Fruit fly (Drosophila melanogaster) whole organism, larva: ENCODE data around the gene CG4408.
A peak's percentile ranks its signal among the peaks of the same experiment; 100 is the strongest.

Experiments used
- noc ChIP-seq: fragments of 200-800 bp; sonication (Bioruptor generic); optimal IDR thresholded peaks from 3 replicates; lab custom pipeline; 2019; ENCODE audit warnings: missing biosample characterization, mild to moderate bottlenecking, missing genetic modification characterization, moderate library complexity

CG4408 gene

dm6 chr3R:23384591-23385260 lies 21.4 kb upstream of the CG4408 start, which contains the start of gene CG4393:
Gene CG4393 (minus strand): TSS chr3R:23384777.
- no peak for TF ChIP-seq noc (tag; lab: Kevin White, UChicago)

- no peak for TF ChIP-seq noc (tag; lab: Kevin White, UChicago)
Observed at dm6 chr3R:23383723-23384122, 20.3 kb upstream of the CG4408 start.

- no peak for TF ChIP-seq noc (tag; lab: Kevin White, UChicago)
Observed at dm6 chr3R:23377288-23377687, 13.9 kb upstream of the CG4408 start.

dm6 chr3R:23374290-23374689 lies 10.9 kb upstream of the CG4408 start:
- TF ChIP-seq noc (tag; lab: Kevin White, UChicago) = peak; percentile 48

dm6 chr3R:23373403-23373802 lies 10.0 kb upstream of the CG4408 start, which contains the start of gene CG42828:
Gene CG42828 (plus strand): TSS chr3R:23373703.
- TF ChIP-seq noc (tag; lab: Kevin White, UChicago) = no peak

dm6 chr3R:23372624-23373023 lies 9.2 kb upstream of the CG4408 start, which contains the start of gene CG42827:
Gene CG42827 (plus strand): TSS chr3R:23372924.
- no peak for TF ChIP-seq noc (tag; lab: Kevin White, UChicago)

- no peak for TF ChIP-seq noc (tag; lab: Kevin White, UChicago)
Observed at dm6 chr3R:23368235-23368634, 4.9 kb upstream of the CG4408 start.

dm6 chr3R:23367540-23367939 lies 4.2 kb upstream of the CG4408 start:
- TF ChIP-seq noc (tag; lab: Kevin White, UChicago) = no peak

dm6 chr3R:23365028-23365427 lies 1.7 kb upstream of the CG4408 start:
- no peak for TF ChIP-seq noc (tag; lab: Kevin White, UChicago)

- TF ChIP-seq noc (tag; lab: Kevin White, UChicago) = no peak
Observed at dm6 chr3R:23360356-23360755, 3.0 kb downstream of the CG4408 start.

dm6 chr3R:23359420-23359819 lies 4.0 kb downstream of the CG4408 start:
- no peak for TF ChIP-seq noc (tag; lab: Kevin White, UChicago)

dm6 chr3R:23358565-23359138 lies 4.7 kb downstream of the CG4408 start, which contains the start of gene RpS3:
Gene RpS3 (plus strand): TSS chr3R:23358812.
- TF ChIP-seq noc (tag; lab: Kevin White, UChicago) = peak; percentile 32

- peak; percentile 28 for TF ChIP-seq noc (tag; lab: Kevin White, UChicago)
Observed at dm6 chr3R:23356920-23357386, 6.4 kb downstream of the CG4408 start.

dm6 chr3R:23355829-23356738 lies 7.3 kb downstream of the CG4408 start, which contains the start of the genes ATPsynCF6 and Sec13:
Gene ATPsynCF6 (minus strand): TSS chr3R:23356064.
Gene Sec13 (plus strand): TSS chr3R:23356278.
- peak; percentile 40 for TF ChIP-seq noc (tag; lab: Kevin White, UChicago)

- TF ChIP-seq noc (tag; lab: Kevin White, UChicago) = no peak
Observed at dm6 chr3R:23347432-23348305, 15.7 kb downstream of the CG4408 start, which contains the start of gene PolE1. Gene PolE1 (plus strand): TSS chr3R:23348128.
